Worm (Caenorhabditis elegans) whole organism, dauer: Measurements from ENCODE around the gene col-95.

ENCODE experiments used
- unc-62 ChIP-seq: sonication (generic microtip); optimal IDR thresholded peaks from 2 replicates; lab custom pipeline; 2017; ENCODE audit warnings: missing biosample characterization, missing genetic modification reagents, missing genetic modification characterization

The col-95 gene

ce11 chrIII:11730850-11731249, 27.1 kb downstream of the col-95 start:
- TF ChIP-seq unc-62 (GFP tag; lab: Kevin White, UChicago): no peak

ce11 chrIII:11731491-11731890, 27.7 kb downstream of the col-95 start:
- TF ChIP-seq unc-62 (GFP tag; lab: Kevin White, UChicago): no peak

ce11 chrIII:11732056-11732455, 28.3 kb downstream of the col-95 start, which contains the start of gene Y41C4A.21:
TSS of gene Y41C4A.21 (plus strand) at chrIII:11732356.
- no peak for TF ChIP-seq unc-62 (GFP tag; lab: Kevin White, UChicago)

- TF ChIP-seq unc-62 (GFP tag; lab: Kevin White, UChicago): no peak
Observed at ce11 chrIII:11732943-11733342, 29.1 kb downstream of the col-95 start.

- TF ChIP-seq unc-62 (GFP tag; lab: Kevin White, UChicago): no peak
Observed at ce11 chrIII:11737527-11737926, 33.7 kb downstream of the col-95 start, which contains the start of gene sup-1. TSS of gene sup-1 (minus strand) at chrIII:11737627.

ce11 chrIII:11738482-11738881, 34.7 kb downstream of the col-95 start:
- no peak for TF ChIP-seq unc-62 (GFP tag; lab: Kevin White, UChicago)

ce11 chrIII:11740868-11741267, 37.1 kb downstream of the col-95 start:
- no peak for TF ChIP-seq unc-62 (GFP tag; lab: Kevin White, UChicago)

ce11 chrIII:11742191-11742590, 38.4 kb downstream of the col-95 start:
- TF ChIP-seq unc-62 (GFP tag; lab: Kevin White, UChicago): no peak

ce11 chrIII:11746718-11747117, 42.9 kb downstream of the col-95 start, which contains the start of gene mrt-2:
TSS of gene mrt-2 (plus strand) at chrIII:11746766.
- TF ChIP-seq unc-62 (GFP tag; lab: Kevin White, UChicago): no peak

- no peak for TF ChIP-seq unc-62 (GFP tag; lab: Kevin White, UChicago)
Observed at ce11 chrIII:11750232-11750631, 46.4 kb downstream of the col-95 start.

ce11 chrIII:11750817-11751216, 47.0 kb downstream of the col-95 start:
- TF ChIP-seq unc-62 (GFP tag; lab: Kevin White, UChicago): no peak
